Fruit fly (Drosophila melanogaster) whole organism, embryonic: ENCODE data around the gene PAN3.

Experiments used
- Asciz ChIP-seq: fragments of 200-800 bp; sonication (Bioruptor generic); optimal IDR thresholded peaks from 2 replicates; lab custom pipeline; 2017; ENCODE audit warnings: missing biosample characterization, mild to moderate bottlenecking, missing genetic modification characterization, missing genetic modification reagents
- BtbVII ChIP-seq: fragments of 200-800 bp; sonication (Bioruptor generic); optimal IDR thresholded peaks from 3 replicates; lab custom pipeline; 2017; ENCODE audit warnings: missing biosample characterization, mild to moderate bottlenecking, missing genetic modification characterization
- CG10366 ChIP-seq: fragments of 200-800 bp; sonication (Bioruptor generic); IDR thresholded peaks from 2 replicates; pipeline ENCODE4 v1.3.6; 2022; ENCODE audit warnings: missing biosample characterization, missing genetic modification characterization
- CG10431 ChIP-seq: fragments of 200-800 bp; sonication (Bioruptor generic); optimal IDR thresholded peaks from 3 replicates; lab custom pipeline; 2018; ENCODE audit warnings: missing biosample characterization, mild to moderate bottlenecking, missing genetic modification characterization
- CG10565 ChIP-seq: fragments of 200-800 bp; sonication (Bioruptor generic); optimal IDR thresholded peaks from 3 replicates; lab custom pipeline; 2016; ENCODE audit warnings: missing biosample characterization, mild to moderate bottlenecking, missing genetic modification characterization
- CG11723 ChIP-seq: fragments of 200-800 bp; sonication (Bioruptor generic); optimal IDR thresholded peaks from 2 replicates; lab custom pipeline; 2017; ENCODE audit warnings: missing biosample characterization, mild to moderate bottlenecking, missing genetic modification characterization
- CG12219 ChIP-seq: fragments of 200-800 bp; sonication (Bioruptor generic); optimal IDR thresholded peaks from 3 replicates; lab custom pipeline; 2018; ENCODE audit warnings: missing biosample characterization, mild to moderate bottlenecking, missing genetic modification characterization
- CG13296 ChIP-seq: fragments of 200-800 bp; sonication (Bioruptor generic); optimal IDR thresholded peaks from 3 replicates; lab custom pipeline; 2018; ENCODE audit warnings: missing biosample characterization, mild to moderate bottlenecking, missing genetic modification characterization
- CG15696 ChIP-seq: fragments of 200-800 bp; sonication (Bioruptor generic); optimal IDR thresholded peaks from 2 replicates; lab custom pipeline; 2019; ENCODE audit warnings: missing biosample characterization, mild to moderate bottlenecking, missing genetic modification characterization, moderate library complexity
- CG17385 ChIP-seq: fragments of 200-800 bp; sonication (Bioruptor generic); optimal IDR thresholded peaks from 3 replicates; lab custom pipeline; 2018; ENCODE audit warnings: missing biosample characterization, mild to moderate bottlenecking, missing genetic modification characterization
- CG17829 ChIP-seq: fragments of 200-800 bp; optimal IDR thresholded peaks from 2 replicates; lab custom pipeline; 2019; ENCODE audit warnings: missing biosample characterization, mild to moderate bottlenecking, missing genetic modification characterization, moderate library complexity
- CG18764 ChIP-seq: fragments of 200-800 bp; sonication (Bioruptor generic); optimal IDR thresholded peaks from 3 replicates; lab custom pipeline; 2016; ENCODE audit warnings: missing biosample characterization, missing genetic modification characterization
- CG31441 ChIP-seq: fragments of 200-800 bp; sonication (Bioruptor generic); IDR thresholded peaks from 2 replicates; pipeline ENCODE4 v1.3.6; 2022; ENCODE audit warnings: missing biosample characterization, missing genetic modification characterization
- CG32772 ChIP-seq: fragments of 200-800 bp; sonication (Bioruptor generic); IDR thresholded peaks from 2 replicates; pipeline ENCODE4 v1.3.6; 2022; ENCODE audit warnings: missing biosample characterization, missing genetic modification characterization
- CG3281 ChIP-seq: fragments of 200-800 bp; sonication (Bioruptor generic); optimal IDR thresholded peaks from 3 replicates; lab custom pipeline; 2017; ENCODE audit warnings: missing biosample characterization, mild to moderate bottlenecking, missing genetic modification characterization
- CG3726 ChIP-seq: fragments of 200-800 bp; sonication (Bioruptor generic); IDR thresholded peaks from 3 replicates; pipeline ENCODE4, ENCODE4 v1.3.6; 2022; ENCODE audit warnings: missing biosample characterization, missing genetic modification characterization
- CG6689 ChIP-seq: fragments of 200-800 bp; sonication (Bioruptor generic); IDR thresholded peaks from 2 replicates; pipeline ENCODE4 v1.3.6; 2022; ENCODE audit warnings: missing biosample characterization, missing genetic modification characterization
- CG7987 ChIP-seq: fragments of 200-800 bp; sonication (Bioruptor generic); optimal IDR thresholded peaks from 2 replicates; lab custom pipeline; 2018; ENCODE audit warnings: missing biosample characterization, mild to moderate bottlenecking, missing genetic modification characterization, moderate library complexity
- CG8281 ChIP-seq: fragments of 200-800 bp; sonication (Bioruptor generic); optimal IDR thresholded peaks from 2 replicates; lab custom pipeline; 2018; ENCODE audit warnings: missing biosample characterization, mild to moderate bottlenecking, missing genetic modification characterization, moderate library complexity
- CG8388 ChIP-seq: fragments of 200-800 bp; sonication (Bioruptor generic); optimal IDR thresholded peaks from 2 replicates; lab custom pipeline; 2019; ENCODE audit warnings: missing biosample characterization, mild to moderate bottlenecking, missing genetic modification characterization, moderate library complexity
- CG8944 ChIP-seq: fragments of 200-800 bp; sonication (Bioruptor generic); optimal IDR thresholded peaks from 3 replicates; lab custom pipeline; 2016; ENCODE audit warnings: missing biosample characterization, missing genetic modification characterization
- CG9876 ChIP-seq: fragments of 200-800 bp; sonication (Bioruptor generic); optimal IDR thresholded peaks from 2 replicates; lab custom pipeline; 2016; ENCODE audit warnings: missing biosample characterization, missing genetic modification characterization
- CG9932 ChIP-seq: fragments of 200-800 bp; sonication (Bioruptor generic); IDR thresholded peaks from 2 replicates; pipeline ENCODE4 v1.3.6; 2022; ENCODE audit warnings: missing biosample characterization, missing genetic modification characterization
- Dek ChIP-seq: fragments of 200-800 bp; sonication (Bioruptor generic); optimal IDR thresholded peaks from 3 replicates; lab custom pipeline; 2019; ENCODE audit warnings: missing biosample characterization, mild to moderate bottlenecking, missing genetic modification characterization, moderate library complexity
- Dll ChIP-seq: fragments of 200-800 bp; sonication (Bioruptor generic); IDR thresholded peaks from 4 replicates; pipeline ENCODE4 v1.3.6; 2022; ENCODE audit warnings: missing biosample characterization, missing genetic modification characterization; ENCODE audit not compliant: partially characterized antibody
- E2f2 ChIP-seq: fragments of 200-800 bp; sonication (Bioruptor generic); IDR thresholded peaks from 2 replicates; pipeline ENCODE4 v1.3.6; 2022; ENCODE audit warnings: missing biosample characterization, missing genetic modification characterization
- HLHmδ ChIP-seq: fragments of 200-800 bp; sonication (Bioruptor generic); optimal IDR thresholded peaks from 2 replicates; lab custom pipeline; 2018; ENCODE audit warnings: missing biosample characterization, mild to moderate bottlenecking, missing genetic modification characterization, moderate library complexity
- NFAT ChIP-seq: fragments of 200-800 bp; sonication (Bioruptor generic); IDR thresholded peaks from 2 replicates; pipeline ENCODE4 v1.3.6; 2022; ENCODE audit warnings: missing biosample characterization, missing genetic modification characterization
- Nf-YA ChIP-seq: fragments of 200-800 bp; sonication (Bioruptor generic); IDR thresholded peaks from 2 replicates; pipeline ENCODE4 v1.3.6; 2022; ENCODE audit warnings: missing biosample characterization, missing genetic modification characterization
- Oaz ChIP-seq: fragments of 200-800 bp; sonication (Bioruptor generic); IDR thresholded peaks from 2 replicates; pipeline ENCODE4 v1.3.6; 2022; ENCODE audit warnings: missing biosample characterization, missing genetic modification characterization
- Spps ChIP-seq: fragments of 200-800 bp; sonication (Bioruptor generic); optimal IDR thresholded peaks from 2 replicates; lab custom pipeline; 2018; ENCODE audit warnings: missing biosample characterization, mild to moderate bottlenecking, missing genetic modification characterization
- abd-A ChIP-seq: fragments of 200-800 bp; sonication (Bioruptor generic); optimal IDR thresholded peaks from 3 replicates; lab custom pipeline; 2019; ENCODE audit warnings: missing biosample characterization, mild to moderate bottlenecking, missing genetic modification characterization, moderate library complexity
- al ChIP-seq: fragments of 200-800 bp; sonication (Bioruptor generic); IDR thresholded peaks from 2 replicates; pipeline ENCODE4 v1.3.6; 2022; ENCODE audit warnings: missing biosample characterization, missing genetic modification characterization
- bab2 ChIP-seq: fragments of 200-800 bp; sonication (Bioruptor generic); optimal IDR thresholded peaks from 2 replicates; lab custom pipeline; 2016; ENCODE audit warnings: missing biosample characterization, missing genetic modification characterization
- bsh ChIP-seq, 2 experiments: fragments of 200-800 bp; sonication (Bioruptor generic); optimal IDR thresholded peaks; 2 replicates each; lab custom pipeline; 2017 to 2018; ENCODE audit warnings: mild to moderate bottlenecking in 2 of 2, missing biosample characterization in 2 of 2, missing genetic modification characterization in 2 of 2, moderate library complexity in 1 of 2
- caup ChIP-seq: fragments of 200-800 bp; sonication (Bioruptor generic); optimal IDR thresholded peaks from 3 replicates; lab custom pipeline; 2017; ENCODE audit warnings: missing biosample characterization, mild to moderate bottlenecking, missing genetic modification characterization, moderate library complexity; ENCODE audit not compliant: severe bottlenecking
- fd3F ChIP-seq: fragments of 200-800 bp; sonication (Bioruptor generic); optimal IDR thresholded peaks from 2 replicates; lab custom pipeline; 2018; ENCODE audit warnings: missing biosample characterization, mild to moderate bottlenecking, missing genetic modification characterization, moderate library complexity
- fd96Cb ChIP-seq: fragments of 200-800 bp; sonication (Bioruptor generic); optimal IDR thresholded peaks from 2 replicates; lab custom pipeline; 2018; ENCODE audit warnings: missing biosample characterization, mild to moderate bottlenecking, missing genetic modification characterization, moderate library complexity
- grau ChIP-seq: fragments of 200-800 bp; optimal IDR thresholded peaks from 3 replicates; lab custom pipeline; 2019; ENCODE audit warnings: missing biosample characterization, mild to moderate bottlenecking, missing genetic modification characterization, moderate library complexity
- grn ChIP-seq: fragments of 200-800 bp; sonication (Bioruptor generic); optimal IDR thresholded peaks from 3 replicates; lab custom pipeline; 2017; ENCODE audit warnings: missing biosample characterization, missing genetic modification characterization
- nau ChIP-seq: fragments of 200-800 bp; sonication (Bioruptor generic); optimal IDR thresholded peaks from 3 replicates; lab custom pipeline; 2017; ENCODE audit warnings: missing biosample characterization, mild to moderate bottlenecking, missing genetic modification characterization, missing genetic modification reagents
- nom ChIP-seq: fragments of 200-800 bp; sonication (Bioruptor generic); optimal IDR thresholded peaks from 2 replicates; lab custom pipeline; 2017; ENCODE audit warnings: missing biosample characterization, missing genetic modification characterization, mild to moderate bottlenecking, moderate library complexity, missing genetic modification reagents
- otp ChIP-seq: fragments of 200-800 bp; sonication (Bioruptor generic); IDR thresholded peaks from 3 replicates; pipeline ENCODE4, ENCODE4 v1.3.6; 2022; ENCODE audit warnings: missing biosample characterization, missing genetic modification characterization
- repo ChIP-seq: fragments of 200-800 bp; sonication (Bioruptor generic); optimal IDR thresholded peaks from 2 replicates; lab custom pipeline; 2016; ENCODE audit warnings: missing biosample characterization, missing genetic modification characterization
- row ChIP-seq: fragments of 200-800 bp; sonication (Bioruptor generic); IDR thresholded peaks from 3 replicates; pipeline ENCODE4 v1.3.6; 2022; ENCODE audit warnings: missing biosample characterization, missing genetic modification characterization
- sens-2 ChIP-seq: fragments of 200-800 bp; sonication (Bioruptor generic); IDR thresholded peaks from 2 replicates; pipeline ENCODE4 v1.3.6; 2022; ENCODE audit warnings: missing biosample characterization, missing genetic modification characterization
- toy ChIP-seq: fragments of 200-800 bp; sonication (Bioruptor generic); IDR thresholded peaks from 2 replicates; pipeline ENCODE4 v1.3.6; 2022; ENCODE audit warnings: missing biosample characterization, missing genetic modification characterization
- tup ChIP-seq: fragments of 200-800 bp; sonication (Bioruptor generic); optimal IDR thresholded peaks from 2 replicates; lab custom pipeline; 2016; ENCODE audit warnings: missing biosample characterization, mild to moderate bottlenecking, missing genetic modification characterization, moderate library complexity

PAN3 gene

dm6 chr3L:3083329-3084083 is 12.6 kb downstream of the PAN3 start (continued):
- TF ChIP-seq fd96Cb (tag; lab: Kevin White, UChicago), result peak; percentile 3
- no peak for TF ChIP-seq nom (GFP tag; lab: Kevin White, UChicago)
- TF ChIP-seq al (GFP tag; lab: Robert Waterston, UW), result no peak
- TF ChIP-seq CG8388 (GFP tag; lab: Kevin White, UChicago), result peak; percentile 10
- peak; percentile 93 for TF ChIP-seq HLHmδ
- peak; percentile 16 for TF ChIP-seq CG13296 (GFP tag; lab: Kevin White, UChicago)
- TF ChIP-seq Oaz (GFP tag; lab: Robert Waterston, UW), result no peak
- TF ChIP-seq otp (GFP tag; lab: Robert Waterston, UW), result peak; percentile 92
- TF ChIP-seq CG9876 (GFP tag; lab: Kevin White, UChicago), result peak; percentile 46
- peak; percentile 54; the same call in 1 of the 2 replicates for TF ChIP-seq CG6689
- TF ChIP-seq grau, result peak; percentile 19
- peak; percentile 44; the same call in 1 of the 2 replicates for TF ChIP-seq CG31441
- TF ChIP-seq BtbVII (GFP tag; lab: Kevin White, UChicago), result peak; percentile 71
- TF ChIP-seq bab2 (GFP tag; lab: Kevin White, UChicago), result peak; percentile 52
- TF ChIP-seq CG11723 (GFP tag; lab: Kevin White, UChicago), result peak; percentile 43
- TF ChIP-seq abd-A (tag; lab: Kevin White, UChicago), result peak; percentile 19
- TF ChIP-seq tup (GFP tag; lab: Kevin White, UChicago), result peak; percentile 57
- TF ChIP-seq bsh (GFP tag; optimal IDR thresholded peaks at IDR 0.05; lab: Kevin White, UChicago), result peak in 1 of 2 experiments; percentile 57
- 0 out of 4 replicates have a peak, but pooled peaks have one; percentile 26 for TF ChIP-seq Dll (GFP tag; lab: Robert Waterston, UW)
- 0 out of 2 replicates have a peak, but pooled peaks have one; percentile 28 for TF ChIP-seq E2f2 (GFP tag; lab: Robert Waterston, UW)
- TF ChIP-seq CG17385 (GFP tag; lab: Kevin White, UChicago), result peak; percentile 37
- peak; percentile 51 for TF ChIP-seq CG7987
- 0 out of 2 replicates have a peak, but pooled peaks have one; percentile 17 for TF ChIP-seq CG10366 (GFP tag; lab: Robert Waterston, UW)
- peak; percentile 97 for TF ChIP-seq grn (GFP tag; lab: Kevin White, UChicago)
- peak; percentile 76 for TF ChIP-seq nau (GFP tag; lab: Kevin White, UChicago)
- peak; percentile 70 for TF ChIP-seq CG15696 (tag; lab: Kevin White, UChicago)
- 0 out of 2 replicates have a peak, but pooled peaks have one; percentile 12 for TF ChIP-seq Nf-YA (GFP tag; lab: Robert Waterston, UW)
- TF ChIP-seq CG9932, result peak; percentile 4; the same call in 1 of the 2 replicates
- no peak for TF ChIP-seq CG32772 (GFP tag; lab: Robert Waterston, UW)
- TF ChIP-seq CG8281 (tag; lab: Kevin White, UChicago), result peak; percentile 29
- TF ChIP-seq Dek (tag; lab: Kevin White, UChicago), result no peak
- TF ChIP-seq repo, result peak; percentile 29
- 0 out of 3 replicates have a peak, but pooled peaks have one; percentile 50 for TF ChIP-seq CG3726 (GFP tag; lab: Robert Waterston, UW)
- TF ChIP-seq CG18764 (GFP tag; lab: Kevin White, UChicago), result peak; percentile 36
- no peak for TF ChIP-seq CG10565
- TF ChIP-seq fd3F (GFP tag; lab: Kevin White, UChicago), result no peak
- peak; percentile 8 for TF ChIP-seq CG12219 (GFP tag; lab: Kevin White, UChicago)
- TF ChIP-seq CG8944 (GFP tag; lab: Kevin White, UChicago), result peak; percentile 3
- peak; percentile 73 for TF ChIP-seq CG10431 (GFP tag; lab: Kevin White, UChicago)
- TF ChIP-seq NFAT (GFP tag; lab: Robert Waterston, UW), result peak; percentile 92
- no peak; the same call in 1 of the 2 replicates for TF ChIP-seq toy (GFP tag; lab: Robert Waterston, UW)
- peak; percentile 47 for TF ChIP-seq Spps (tag; lab: Kevin White, UChicago)
- TF ChIP-seq row (GFP tag; lab: Robert Waterston, UW), result peak; percentile 7; the same call in 1 of the 3 replicates
- TF ChIP-seq CG17829, result peak; percentile 5
- peak; percentile 66 for TF ChIP-seq Asciz
- peak; percentile 79 for TF ChIP-seq caup (GFP tag; lab: Kevin White, UChicago)
- peak; percentile 61 for TF ChIP-seq CG3281
- TF ChIP-seq sens-2 (GFP tag; lab: Robert Waterston, UW), result peak; percentile 7; the same call in 1 of the 2 replicates
